Fruit fly (Drosophila melanogaster): ENCODE data around the gene HP1b.
A peak's percentile ranks its signal among the peaks of the same experiment; 100 is the strongest.

The HP1b gene

DNA sequence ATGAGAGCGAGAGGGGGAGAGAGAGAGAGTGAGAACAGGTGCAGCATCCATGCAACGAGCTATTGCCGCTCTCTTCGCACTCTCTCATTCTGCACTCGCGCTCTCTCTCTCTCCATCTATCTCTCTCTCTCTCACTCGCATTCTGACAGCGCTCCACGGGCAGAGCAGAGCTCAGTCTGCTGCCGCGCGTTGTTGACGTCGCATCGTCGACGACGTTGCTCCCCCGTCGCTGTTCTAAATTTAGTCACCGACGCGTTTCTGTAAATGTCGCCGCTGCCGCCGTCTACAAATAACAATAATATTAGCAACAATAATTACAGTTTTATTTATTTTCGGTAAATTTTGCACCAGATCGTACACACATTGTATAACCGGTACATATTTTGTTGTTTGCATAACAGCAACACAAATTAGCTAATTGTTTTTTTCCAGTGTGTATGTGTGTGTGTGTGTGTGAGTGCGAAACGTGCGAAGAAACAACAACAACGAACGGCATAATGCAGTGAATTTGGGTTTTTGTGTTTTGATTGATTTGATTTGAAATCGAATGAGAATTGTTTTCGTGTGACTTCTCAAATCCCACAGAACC lies 38.3 kb upstream of the HP1b start:
- peak; percentile 23; the same call in 1 of the 2 replicates for TF ChIP-seq CG12605 (GFP tag; IDR thresholded peaks at IDR 0.05)
- TF ChIP-seq CG32121 (GFP tag; IDR thresholded peaks at IDR 0.05): no peak; the same call in none of the 2 replicates
- no peak for TF ChIP-seq CG9948 (tag; optimal IDR thresholded peaks at IDR 0.05)
- no peak for TF ChIP-seq Pif1B (GFP tag; optimal IDR thresholded peaks at IDR 0.05)
- no peak for TF ChIP-seq D1 (tag; optimal IDR thresholded peaks at IDR 0.05)
- no peak for TF ChIP-seq gl (tag; optimal IDR thresholded peaks at IDR 0.05)
- peak; percentile 8 for TF ChIP-seq CG17806 (tag; optimal IDR thresholded peaks at IDR 0.05)
- TF ChIP-seq Ets98B (GFP tag; IDR thresholded peaks at IDR 0.05): peak; percentile 30; the same call in 1 of the 2 replicates
- TF ChIP-seq CG15710 (tag; optimal IDR thresholded peaks at IDR 0.05): peak; percentile 0
- no peak for TF ChIP-seq CG10348 (GFP tag; IDR thresholded peaks at IDR 0.05)
- TF ChIP-seq CG14655 (GFP tag; optimal IDR thresholded peaks at IDR 0.05): peak; percentile 32
- TF ChIP-seq EcR (GFP tag; optimal IDR thresholded peaks at IDR 0.05): peak; percentile 37
- TF ChIP-seq Pif1A (GFP tag; optimal IDR thresholded peaks at IDR 0.05): peak; percentile 33
- peak; percentile 38 for TF ChIP-seq CG8301 (tag; optimal IDR thresholded peaks at IDR 0.05)
- no peak for TF ChIP-seq Snoo (tag; optimal IDR thresholded peaks at IDR 0.05)
- TF ChIP-seq CG13204 (GFP tag; optimal IDR thresholded peaks at IDR 0.05): peak; percentile 96
- peak; percentile 15; the same call in 1 of the 3 replicates for TF ChIP-seq fd96Ca (GFP tag; IDR thresholded peaks at IDR 0.05)
- TF ChIP-seq CG8159 (tag; optimal IDR thresholded peaks at IDR 0.05): no peak
- peak; percentile 53; the same call in 1 of the 3 replicates for TF ChIP-seq CG4496 (GFP tag; IDR thresholded peaks at IDR 0.05)
- peak; percentile 11 for TF ChIP-seq CG34367 (tag; optimal IDR thresholded peaks at IDR 0.05)
- no peak for TF ChIP-seq rn (GFP tag; IDR thresholded peaks at IDR 0.05)

- TF ChIP-seq EcR (GFP tag; optimal IDR thresholded peaks at IDR 0.05) (no peak), CG13204 (GFP tag; optimal IDR thresholded peaks at IDR 0.05) (no peak), CG15710 (tag; optimal IDR thresholded peaks at IDR 0.05) (no peak), fd96Ca (GFP tag; IDR thresholded peaks at IDR 0.05) (peak; percentile 36; the same call in 1 of the 3 replicates), CG14655 (GFP tag; optimal IDR thresholded peaks at IDR 0.05) (no peak), Snoo (tag; optimal IDR thresholded peaks at IDR 0.05) (no peak), rn (GFP tag; IDR thresholded peaks at IDR 0.05) (no peak), D1 (tag; optimal IDR thresholded peaks at IDR 0.05) (no peak), CG8159 (tag; optimal IDR thresholded peaks at IDR 0.05) (no peak), CG9948 (tag; optimal IDR thresholded peaks at IDR 0.05) (no peak), CG4496 (GFP tag; IDR thresholded peaks at IDR 0.05) (peak; percentile 62), Ets98B (GFP tag; IDR thresholded peaks at IDR 0.05) (peak; percentile 57; the same call in 1 of the 2 replicates), CG10348 (GFP tag; IDR thresholded peaks at IDR 0.05) (no peak), CG32121 (GFP tag; IDR thresholded peaks at IDR 0.05) (peak; percentile 84), Pif1A (GFP tag; optimal IDR thresholded peaks at IDR 0.05) (no peak), CG34367 (tag; optimal IDR thresholded peaks at IDR 0.05) (no peak), CG17806 (tag; optimal IDR thresholded peaks at IDR 0.05) (no peak), CG8301 (tag; optimal IDR thresholded peaks at IDR 0.05) (no peak), CG12605 (GFP tag; IDR thresholded peaks at IDR 0.05) (no peak), Pif1B (GFP tag; optimal IDR thresholded peaks at IDR 0.05) (no peak), gl (tag; optimal IDR thresholded peaks at IDR 0.05) (no peak)
These were observed 37.0 kb upstream of the HP1b start for dm6 chrX:9043711-9044505.

dm6 chrX:9044857-9045256 lies 36.0 kb upstream of the HP1b start:
- TF ChIP-seq CG13204 (GFP tag; optimal IDR thresholded peaks at IDR 0.05): no peak
- TF ChIP-seq Snoo (tag; optimal IDR thresholded peaks at IDR 0.05): no peak
- TF ChIP-seq CG9948 (tag; optimal IDR thresholded peaks at IDR 0.05): no peak

- peak; percentile 55 for TF ChIP-seq CG8159 (tag; optimal IDR thresholded peaks at IDR 0.05)
- TF ChIP-seq CG8301 (tag; optimal IDR thresholded peaks at IDR 0.05): no peak
- TF ChIP-seq rn (GFP tag; IDR thresholded peaks at IDR 0.05): no peak
- peak; percentile 50 for TF ChIP-seq CG17806 (tag; optimal IDR thresholded peaks at IDR 0.05)
- peak; percentile 59 for TF ChIP-seq CG9948 (tag; optimal IDR thresholded peaks at IDR 0.05)
- TF ChIP-seq Snoo (tag; optimal IDR thresholded peaks at IDR 0.05): no peak
- TF ChIP-seq CG34367 (tag; optimal IDR thresholded peaks at IDR 0.05): peak; percentile 31
- peak; percentile 19 for TF ChIP-seq CG14655 (GFP tag; optimal IDR thresholded peaks at IDR 0.05)
- TF ChIP-seq EcR (GFP tag; optimal IDR thresholded peaks at IDR 0.05): no peak
- 0 out of 3 replicates have a peak, but pooled peaks have one; percentile 14 for TF ChIP-seq CG4496 (GFP tag; IDR thresholded peaks at IDR 0.05)
- peak; percentile 32 for TF ChIP-seq CG15710 (tag; optimal IDR thresholded peaks at IDR 0.05)
- no peak for TF ChIP-seq CG13204 (GFP tag; optimal IDR thresholded peaks at IDR 0.05)
- peak; percentile 39 for TF ChIP-seq Pif1A (GFP tag; optimal IDR thresholded peaks at IDR 0.05)
- TF ChIP-seq fd96Ca (GFP tag; IDR thresholded peaks at IDR 0.05): no peak
These were observed 34.4 kb upstream of the HP1b start for dm6 chrX:9046383-9046941.

DNA sequence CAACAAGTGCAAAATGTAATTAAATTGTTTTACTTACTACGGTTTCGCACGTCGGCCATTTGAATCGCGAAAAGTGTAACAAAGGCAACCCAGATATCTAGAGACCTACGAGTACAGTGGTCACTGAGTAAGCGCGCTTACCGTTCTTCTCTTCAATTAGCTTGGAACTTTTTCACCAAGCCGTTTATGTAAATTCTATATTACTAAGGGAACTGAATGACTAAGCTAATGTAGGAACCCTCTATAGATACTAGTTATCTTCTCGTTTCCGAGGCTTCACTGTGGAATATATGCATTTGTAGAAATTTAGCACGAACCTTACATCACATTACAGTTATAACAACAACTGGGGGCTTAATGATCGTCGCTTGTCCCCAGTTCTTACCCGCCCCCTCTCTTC lies 33.9 kb upstream of the HP1b start:
- no peak for TF ChIP-seq CG13204 (GFP tag; optimal IDR thresholded peaks at IDR 0.05)
- TF ChIP-seq Snoo (tag; optimal IDR thresholded peaks at IDR 0.05): no peak
- TF ChIP-seq CG8301 (tag; optimal IDR thresholded peaks at IDR 0.05): peak; percentile 64
- no peak for TF ChIP-seq D1 (tag; optimal IDR thresholded peaks at IDR 0.05)
- TF ChIP-seq CG10348 (GFP tag; IDR thresholded peaks at IDR 0.05): peak; percentile 52
- peak; percentile 73 for TF ChIP-seq CG12605 (GFP tag; IDR thresholded peaks at IDR 0.05)
- peak; percentile 66; the same call in 1 of the 2 replicates for TF ChIP-seq rn (GFP tag; IDR thresholded peaks at IDR 0.05)
- TF ChIP-seq CG14655 (GFP tag; optimal IDR thresholded peaks at IDR 0.05): peak; percentile 67
- TF ChIP-seq fd96Ca (GFP tag; IDR thresholded peaks at IDR 0.05): peak; percentile 91
- peak; percentile 89 for TF ChIP-seq Ets98B (GFP tag; IDR thresholded peaks at IDR 0.05)
- TF ChIP-seq CG15710 (tag; optimal IDR thresholded peaks at IDR 0.05): peak; percentile 67
- TF ChIP-seq Pif1A (GFP tag; optimal IDR thresholded peaks at IDR 0.05): peak; percentile 16
- TF ChIP-seq CG17806 (tag; optimal IDR thresholded peaks at IDR 0.05): peak; percentile 60
- no peak for TF ChIP-seq EcR (GFP tag; optimal IDR thresholded peaks at IDR 0.05)
- no peak for TF ChIP-seq gl (tag; optimal IDR thresholded peaks at IDR 0.05)
- TF ChIP-seq CG4496 (GFP tag; IDR thresholded peaks at IDR 0.05): peak; percentile 93
- peak; percentile 54 for TF ChIP-seq CG34367 (tag; optimal IDR thresholded peaks at IDR 0.05)
- TF ChIP-seq Pif1B (GFP tag; optimal IDR thresholded peaks at IDR 0.05): no peak
- TF ChIP-seq CG32121 (GFP tag; IDR thresholded peaks at IDR 0.05): peak; percentile 87
- TF ChIP-seq CG8159 (tag; optimal IDR thresholded peaks at IDR 0.05): peak; percentile 55
- peak; percentile 56 for TF ChIP-seq CG9948 (tag; optimal IDR thresholded peaks at IDR 0.05)

Measured in whole organism, pupa.